Fruit fly (Drosophila melanogaster): ENCODE measurements around the gene Idgf2.

Gene Idgf2

DNA sequence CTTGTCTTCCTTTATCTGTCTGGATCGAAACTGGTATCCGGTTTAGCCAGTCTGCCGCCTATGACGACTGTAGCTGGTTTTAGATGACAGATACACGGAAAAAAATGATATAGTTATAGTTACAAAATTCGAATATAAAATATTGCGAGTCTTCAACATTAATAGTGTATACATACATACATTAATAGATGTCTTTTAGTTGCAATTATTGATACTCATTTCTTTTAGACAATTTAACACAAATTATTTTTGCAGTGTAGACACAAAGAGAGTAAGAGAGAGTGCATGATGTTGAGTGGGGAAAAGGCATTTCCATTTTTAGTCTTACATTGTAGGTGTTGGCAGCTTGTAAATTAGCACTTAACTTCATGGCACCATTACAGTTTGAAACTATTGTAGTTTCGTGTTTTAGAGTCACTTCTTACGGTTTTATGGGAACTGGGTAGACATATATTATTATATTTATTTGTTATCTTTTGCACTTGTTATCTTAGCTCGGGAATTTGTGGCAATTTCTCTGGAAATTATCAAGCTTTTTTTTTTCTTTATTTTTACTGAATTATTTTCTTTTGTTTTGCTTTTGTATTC is 48.2 kb downstream of the Idgf2 start (continued):
- peak; percentile 81 for TF ChIP-seq slbo (GFP tag; IDR thresholded peaks at IDR 0.05)
- TF ChIP-seq grau (tag; optimal IDR thresholded peaks at IDR 0.05), result peak; percentile 91
- TF ChIP-seq CG3407 (GFP tag; optimal IDR thresholded peaks at IDR 0.05), result peak; percentile 86
- no peak for TF ChIP-seq nmo (GFP tag; optimal IDR thresholded peaks at IDR 0.05)
- TF ChIP-seq dati (GFP tag; IDR thresholded peaks at IDR 0.05), result no peak
- TF ChIP-seq Mrtf (GFP tag; IDR thresholded peaks at IDR 0.05), result peak; percentile 57; the same call in 1 of the 3 replicates
- peak; percentile 96 for TF ChIP-seq CG8388 (GFP tag; optimal IDR thresholded peaks at IDR 0.05)
- peak; percentile 72 for TF ChIP-seq CG3847 (GFP tag; IDR thresholded peaks at IDR 0.05)
- peak; percentile 4 for TF ChIP-seq pum (GFP tag; optimal IDR thresholded peaks at IDR 0.05)
- TF ChIP-seq Sox100B (GFP tag; optimal IDR thresholded peaks at IDR 0.05), result no peak
- peak; percentile 20 for TF ChIP-seq da (GFP tag; optimal IDR thresholded peaks at IDR 0.05)
- no peak for TF ChIP-seq sna (GFP tag; IDR thresholded peaks at IDR 0.05; ENCODE audit: partially characterized antibody)
- TF ChIP-seq lab (GFP tag; optimal IDR thresholded peaks at IDR 0.05), result no peak
- peak; percentile 79 for TF ChIP-seq Mes4 (GFP tag; optimal IDR thresholded peaks at IDR 0.05)
- no peak for TF ChIP-seq aop (GFP tag; IDR thresholded peaks at IDR 0.05)
- TF ChIP-seq Atf-2 (GFP tag; optimal IDR thresholded peaks at IDR 0.05), result no peak
- TF ChIP-seq YL-1 (GFP tag; optimal IDR thresholded peaks at IDR 0.05), result peak; percentile 48
- TF ChIP-seq CG7556 (GFP tag; optimal IDR thresholded peaks at IDR 0.05), result peak; percentile 88
- TF ChIP-seq CG6765 (GFP tag; optimal IDR thresholded peaks at IDR 0.05), result no peak
- TF ChIP-seq CG8290 (GFP tag; optimal IDR thresholded peaks at IDR 0.05), result peak; percentile 85
- TF ChIP-seq CG8290 (tag; optimal IDR thresholded peaks at IDR 0.05), result peak in 1 of 2 experiments; percentile 93
- TF ChIP-seq fu2 (GFP tag; optimal IDR thresholded peaks at IDR 0.05), result peak; percentile 61
- TF ChIP-seq Neu2 (GFP tag; optimal IDR thresholded peaks at IDR 0.05; ENCODE audit: borderline replicate concordance), result no peak
- TF ChIP-seq fru (optimal IDR thresholded peaks at IDR 0.05), result no peak
- TF ChIP-seq bab2 (GFP tag; optimal IDR thresholded peaks at IDR 0.05), result peak; percentile 78
- TF ChIP-seq NC2β (GFP tag; optimal IDR thresholded peaks at IDR 0.05), result peak; percentile 78
- peak; percentile 40 for TF ChIP-seq mam (GFP tag; optimal IDR thresholded peaks at IDR 0.05)
- no peak for TF ChIP-seq pita (GFP tag; optimal IDR thresholded peaks at IDR 0.05)
- TF ChIP-seq Xbp1 (GFP tag; optimal IDR thresholded peaks at IDR 0.05), result peak; percentile 87
- TF ChIP-seq sd (tag; optimal IDR thresholded peaks at IDR 0.05), result peak; percentile 48
- TF ChIP-seq zfh1 (GFP tag; IDR thresholded peaks at IDR 0.05), result peak; percentile 87
- peak; percentile 40; the same call in 1 of the 3 replicates for TF ChIP-seq CG11695 (GFP tag; IDR thresholded peaks at IDR 0.05)
- TF ChIP-seq Hmx (GFP tag; optimal IDR thresholded peaks at IDR 0.05), result no peak
- peak; percentile 84 for TF ChIP-seq Hr3 (GFP tag; optimal IDR thresholded peaks at IDR 0.05)
- TF ChIP-seq lov (optimal IDR thresholded peaks at IDR 0.05), result no peak
- no peak for TF ChIP-seq lov (GFP tag; IDR thresholded peaks at IDR 0.05)
- no peak for TF ChIP-seq crol (GFP tag; IDR thresholded peaks at IDR 0.05)
- TF ChIP-seq D (optimal IDR thresholded peaks at IDR 0.05), result no peak
- no peak for TF ChIP-seq D (GFP tag; optimal IDR thresholded peaks at IDR 0.05)
- TF ChIP-seq bcd (GFP tag; optimal IDR thresholded peaks at IDR 0.05), result no peak
- TF ChIP-seq Ravus (GFP tag; IDR thresholded peaks at IDR 0.05), result no peak
- TF ChIP-seq ewg (GFP tag; optimal IDR thresholded peaks at IDR 0.05), result peak; percentile 84
- no peak for TF ChIP-seq CG17359 (tag; optimal IDR thresholded peaks at IDR 0.05)
- peak; percentile 82 for TF ChIP-seq sob (GFP tag; IDR thresholded peaks at IDR 0.05)
- no peak for TF ChIP-seq Hr78 (GFP tag; optimal IDR thresholded peaks at IDR 0.05)
- TF ChIP-seq CG6272 (GFP tag; IDR thresholded peaks at IDR 0.05), result no peak
- no peak for TF ChIP-seq p53 (GFP tag; optimal IDR thresholded peaks at IDR 0.05)
- TF ChIP-seq danr (GFP tag; IDR thresholded peaks at IDR 0.05), result no peak
- no peak for TF ChIP-seq Meics (GFP tag; optimal IDR thresholded peaks at IDR 0.05)
- no peak for TF ChIP-seq sima (GFP tag; optimal IDR thresholded peaks at IDR 0.05)
- peak; percentile 75 for TF ChIP-seq pho (GFP tag; optimal IDR thresholded peaks at IDR 0.05)
- TF ChIP-seq CG2120 (GFP tag; optimal IDR thresholded peaks at IDR 0.05), result peak; percentile 75

All from whole organism, embryonic.